Fruit fly (Drosophila melanogaster) whole organism, embryonic: ENCODE results near the gene Mo25.

ENCODE experiments used
- ATbp ChIP-seq: fragments of 200-800 bp; sonication (Bioruptor generic); optimal IDR thresholded peaks from 2 replicates; lab custom pipeline; 2017; ENCODE audit warnings: missing biosample characterization, mild to moderate bottlenecking, missing genetic modification characterization, missing genetic modification reagents
- CG10462 ChIP-seq: fragments of 200-800 bp; sonication (Bioruptor generic); optimal IDR thresholded peaks from 2 replicates; lab custom pipeline; 2016; ENCODE audit warnings: missing biosample characterization, missing genetic modification characterization
- CG10543 ChIP-seq: fragments of 200-800 bp; sonication (Bioruptor generic); optimal IDR thresholded peaks from 3 replicates; lab custom pipeline; 2017; ENCODE audit warnings: missing biosample characterization, mild to moderate bottlenecking, missing genetic modification characterization, moderate library complexity
- CG10654 ChIP-seq: fragments of 200-800 bp; sonication (Bioruptor generic); optimal IDR thresholded peaks from 2 replicates; lab custom pipeline; 2016; ENCODE audit warnings: missing biosample characterization, missing genetic modification characterization
- CG11456 ChIP-seq: fragments of 200-800 bp; sonication (Bioruptor generic); IDR thresholded peaks from 3 replicates; pipeline ENCODE4 v1.3.6; 2022; ENCODE audit warnings: missing biosample characterization, missing genetic modification characterization
- CG12155 ChIP-seq: fragments of 200-800 bp; sonication (Bioruptor generic); optimal IDR thresholded peaks from 3 replicates; lab custom pipeline; 2016; ENCODE audit warnings: missing biosample characterization, missing genetic modification characterization
- CG12299 ChIP-seq: fragments of 200-800 bp; sonication (Bioruptor generic); optimal IDR thresholded peaks from 2 replicates; lab custom pipeline; 2018; ENCODE audit warnings: missing biosample characterization, mild to moderate bottlenecking, missing genetic modification characterization
- CG14050 ChIP-seq: fragments of 200-800 bp; sonication (Bioruptor generic); IDR thresholded peaks from 3 replicates; pipeline ENCODE4 v1.3.6; 2022; ENCODE audit warnings: missing biosample characterization, missing genetic modification characterization
- CG15696 ChIP-seq: fragments of 200-800 bp; sonication (Bioruptor generic); optimal IDR thresholded peaks from 2 replicates; lab custom pipeline; 2019; ENCODE audit warnings: missing biosample characterization, mild to moderate bottlenecking, missing genetic modification characterization, moderate library complexity
- CG2202 ChIP-seq: fragments of 200-800 bp; sonication (Bioruptor generic); optimal IDR thresholded peaks from 2 replicates; lab custom pipeline; 2018; ENCODE audit warnings: missing biosample characterization, mild to moderate bottlenecking, missing genetic modification characterization
- CG31224 ChIP-seq: fragments of 200-800 bp; sonication (Bioruptor generic); IDR thresholded peaks from 2 replicates; pipeline ENCODE4 v1.3.6; 2022; ENCODE audit warnings: missing biosample characterization, missing genetic modification characterization
- CG3281 ChIP-seq: fragments of 200-800 bp; sonication (Bioruptor generic); optimal IDR thresholded peaks from 3 replicates; lab custom pipeline; 2017; ENCODE audit warnings: missing biosample characterization, mild to moderate bottlenecking, missing genetic modification characterization
- CG3838 ChIP-seq: fragments of 200-800 bp; sonication (Bioruptor generic); optimal IDR thresholded peaks from 3 replicates; lab custom pipeline; 2016; ENCODE audit warnings: missing biosample characterization, missing genetic modification characterization
- CG3995 ChIP-seq: fragments of 200-800 bp; sonication (Bioruptor generic); optimal IDR thresholded peaks from 3 replicates; lab custom pipeline; 2016; ENCODE audit warnings: missing biosample characterization, missing genetic modification characterization
- CG4360 ChIP-seq: fragments of 200-800 bp; sonication (Bioruptor generic); IDR thresholded peaks from 2 replicates; pipeline ENCODE4 v1.3.6; 2022; ENCODE audit warnings: missing biosample characterization, missing genetic modification characterization
- CG4820 ChIP-seq: fragments of 200-800 bp; sonication (Bioruptor generic); optimal IDR thresholded peaks from 3 replicates; lab custom pipeline; 2016; ENCODE audit warnings: missing biosample characterization, missing genetic modification characterization
- CG6683 ChIP-seq: fragments of 200-800 bp; sonication (Bioruptor generic); optimal IDR thresholded peaks from 2 replicates; lab custom pipeline; 2017; ENCODE audit warnings: missing biosample characterization, mild to moderate bottlenecking, missing genetic modification characterization, missing genetic modification reagents
- CG7271 ChIP-seq: fragments of 200-800 bp; sonication (Bioruptor generic); optimal IDR thresholded peaks from 2 replicates; lab custom pipeline; 2018; ENCODE audit warnings: missing biosample characterization, mild to moderate bottlenecking, missing genetic modification characterization, moderate library complexity
- CG7987 ChIP-seq: fragments of 200-800 bp; sonication (Bioruptor generic); optimal IDR thresholded peaks from 2 replicates; lab custom pipeline; 2018; ENCODE audit warnings: missing biosample characterization, mild to moderate bottlenecking, missing genetic modification characterization, moderate library complexity
- CG8281 ChIP-seq: fragments of 200-800 bp; sonication (Bioruptor generic); optimal IDR thresholded peaks from 2 replicates; lab custom pipeline; 2018; ENCODE audit warnings: missing biosample characterization, mild to moderate bottlenecking, missing genetic modification characterization, moderate library complexity
- CG8359 ChIP-seq: fragments of 200-800 bp; sonication (Bioruptor generic); optimal IDR thresholded peaks from 2 replicates; lab custom pipeline; 2017; ENCODE audit warnings: missing biosample characterization, mild to moderate bottlenecking, missing genetic modification characterization, borderline replicate concordance
- CG8944 ChIP-seq: fragments of 200-800 bp; sonication (Bioruptor generic); optimal IDR thresholded peaks from 3 replicates; lab custom pipeline; 2016; ENCODE audit warnings: missing biosample characterization, missing genetic modification characterization
- CG9727 ChIP-seq: fragments of 200-800 bp; sonication (Bioruptor generic); optimal IDR thresholded peaks from 3 replicates; lab custom pipeline; 2017; ENCODE audit warnings: missing biosample characterization, mild to moderate bottlenecking, missing genetic modification characterization
- Dbx ChIP-seq: fragments of 200-800 bp; sonication (Bioruptor generic); IDR thresholded peaks from 3 replicates; pipeline ENCODE4 v1.3.6; 2022; ENCODE audit warnings: missing biosample characterization, missing genetic modification characterization
- Hand ChIP-seq: fragments of 200-800 bp; sonication (Bioruptor generic); optimal IDR thresholded peaks from 2 replicates; lab custom pipeline; 2017; ENCODE audit warnings: mild to moderate bottlenecking, missing biosample characterization, missing genetic modification reagents, missing genetic modification characterization
- Lpt ChIP-seq: fragments of >200 bp; optimal IDR thresholded peaks from 2 replicates; lab custom pipeline; 2018; ENCODE audit warnings: missing biosample characterization, missing genetic modification characterization
- Med ChIP-seq: fragments of 200-800 bp; sonication (Bioruptor generic); peaks from one replicate; lab custom pipeline; 2016; ENCODE audit warnings: missing biosample characterization, missing genetic modification characterization, mild to moderate bottlenecking, inconsistent platforms, moderate library complexity
- Opbp ChIP-seq: fragments of 200-800 bp; sonication (Bioruptor generic); IDR thresholded peaks from 3 replicates; pipeline ENCODE4 v1.3.6; 2022; ENCODE audit warnings: missing biosample characterization, missing genetic modification characterization; ENCODE audit not compliant: partially characterized antibody
- Rfx ChIP-seq: fragments of 200-800 bp; sonication (Bioruptor generic); IDR thresholded peaks from 2 replicates; pipeline ENCODE4 v1.3.6; 2022; ENCODE audit warnings: missing biosample characterization, missing genetic modification characterization
- caup ChIP-seq: fragments of 200-800 bp; sonication (Bioruptor generic); optimal IDR thresholded peaks from 3 replicates; lab custom pipeline; 2017; ENCODE audit warnings: missing biosample characterization, mild to moderate bottlenecking, missing genetic modification characterization, moderate library complexity; ENCODE audit not compliant: severe bottlenecking
- dati ChIP-seq: fragments of 200-800 bp; sonication (Bioruptor generic); IDR thresholded peaks from 2 replicates; pipeline ENCODE4 v1.3.6; 2022; ENCODE audit warnings: missing biosample characterization, missing genetic modification characterization
- dimm ChIP-seq: fragments of 200-800 bp; sonication (Bioruptor generic); IDR thresholded peaks from 2 replicates; pipeline ENCODE4 v1.3.6; 2022; ENCODE audit warnings: missing biosample characterization, missing genetic modification characterization
- esg ChIP-seq: fragments of 200-800 bp; sonication (Bioruptor generic); conservative IDR thresholded peaks from 2 replicates; pipeline ENCODE4 v1.3.6; 2022; ENCODE audit warnings: missing biosample characterization, missing genetic modification characterization
- eve ChIP-seq, 2 experiments: fragments of >200 bp; optimal IDR thresholded peaks; 2 replicates each; lab custom pipeline; 2017; ENCODE audit warnings: missing biosample characterization in 2 of 2, missing genetic modification characterization in 2 of 2
- gce ChIP-seq: fragments of 200-800 bp; sonication (Bioruptor generic); IDR thresholded peaks from 3 replicates; pipeline ENCODE4 v1.3.6; 2022; ENCODE audit warnings: missing biosample characterization, missing genetic modification characterization
- gcm ChIP-seq: fragments of 200-800 bp; sonication (Bioruptor generic); optimal IDR thresholded peaks from 2 replicates; lab custom pipeline; 2019; ENCODE audit warnings: missing biosample characterization, mild to moderate bottlenecking, missing genetic modification characterization, moderate library complexity
- gsb-n ChIP-seq: fragments of 200-800 bp; sonication (Bioruptor generic); optimal IDR thresholded peaks from 3 replicates; lab custom pipeline; 2018; ENCODE audit warnings: missing biosample characterization, mild to moderate bottlenecking, missing genetic modification characterization
- hth ChIP-seq: fragments of >200 bp; optimal IDR thresholded peaks from 2 replicates; lab custom pipeline; 2017; ENCODE audit warnings: inconsistent platforms
- kay ChIP-seq: fragments of 200-800 bp; sonication (Bioruptor generic); optimal IDR thresholded peaks from 2 replicates; lab custom pipeline; 2016; ENCODE audit warnings: missing biosample characterization, missing genetic modification characterization
- mam ChIP-seq: fragments of 200-800 bp; sonication (Bioruptor generic); optimal IDR thresholded peaks from 3 replicates; lab custom pipeline; 2016; ENCODE audit warnings: missing biosample characterization, missing genetic modification characterization
- nau ChIP-seq: fragments of 200-800 bp; sonication (Bioruptor generic); optimal IDR thresholded peaks from 3 replicates; lab custom pipeline; 2017; ENCODE audit warnings: missing biosample characterization, mild to moderate bottlenecking, missing genetic modification characterization, missing genetic modification reagents
- psq ChIP-seq: fragments of 200-800 bp; sonication (Bioruptor generic); optimal IDR thresholded peaks from 2 replicates; lab custom pipeline; 2017; ENCODE audit warnings: missing biosample characterization, missing genetic modification characterization
- run ChIP-seq: fragments of 200-800 bp; sonication (Bioruptor generic); optimal IDR thresholded peaks from 3 replicates; lab custom pipeline; 2018; ENCODE audit warnings: missing biosample characterization, mild to moderate bottlenecking, missing genetic modification characterization
- sens-2 ChIP-seq: fragments of 200-800 bp; sonication (Bioruptor generic); IDR thresholded peaks from 2 replicates; pipeline ENCODE4 v1.3.6; 2022; ENCODE audit warnings: missing biosample characterization, missing genetic modification characterization
- slbo ChIP-seq: fragments of 200-800 bp; sonication (Bioruptor generic); IDR thresholded peaks from 2 replicates; pipeline ENCODE4 v1.3.6; 2022; ENCODE audit warnings: missing biosample characterization, missing genetic modification characterization
- sob ChIP-seq: fragments of 200-800 bp; sonication (Bioruptor generic); IDR thresholded peaks from 2 replicates; pipeline ENCODE4 v1.3.6; 2022; ENCODE audit warnings: missing biosample characterization, missing genetic modification characterization
- sr ChIP-seq: fragments of 200-800 bp; sonication (Bioruptor generic); IDR thresholded peaks from 3 replicates; pipeline ENCODE4 v1.3.6; 2022; ENCODE audit warnings: missing biosample characterization, missing genetic modification characterization
- tap ChIP-seq: fragments of 200-800 bp; optimal IDR thresholded peaks from 3 replicates; lab custom pipeline; 2019; ENCODE audit warnings: missing biosample characterization, mild to moderate bottlenecking, missing genetic modification characterization, moderate library complexity
- toy ChIP-seq: fragments of 200-800 bp; sonication (Bioruptor generic); IDR thresholded peaks from 2 replicates; pipeline ENCODE4 v1.3.6; 2022; ENCODE audit warnings: missing biosample characterization, missing genetic modification characterization
- unc-4 ChIP-seq: fragments of 200-800 bp; sonication (Bioruptor generic); IDR thresholded peaks from 2 replicates; pipeline ENCODE4 v1.3.6; 2022; ENCODE audit warnings: missing biosample characterization, missing genetic modification characterization; ENCODE audit not compliant: partially characterized antibody
- usp ChIP-seq: fragments of >200 bp; optimal IDR thresholded peaks from 2 replicates; lab custom pipeline; 2017; ENCODE audit warnings: missing biosample characterization, missing genetic modification characterization
- vnd ChIP-seq: fragments of 200-800 bp; sonication (Bioruptor generic); IDR thresholded peaks from 3 replicates; pipeline ENCODE4 v1.3.6; 2022; ENCODE audit warnings: missing biosample characterization, missing genetic modification characterization; ENCODE audit not compliant: partially characterized antibody

Mo25 gene

DNA sequence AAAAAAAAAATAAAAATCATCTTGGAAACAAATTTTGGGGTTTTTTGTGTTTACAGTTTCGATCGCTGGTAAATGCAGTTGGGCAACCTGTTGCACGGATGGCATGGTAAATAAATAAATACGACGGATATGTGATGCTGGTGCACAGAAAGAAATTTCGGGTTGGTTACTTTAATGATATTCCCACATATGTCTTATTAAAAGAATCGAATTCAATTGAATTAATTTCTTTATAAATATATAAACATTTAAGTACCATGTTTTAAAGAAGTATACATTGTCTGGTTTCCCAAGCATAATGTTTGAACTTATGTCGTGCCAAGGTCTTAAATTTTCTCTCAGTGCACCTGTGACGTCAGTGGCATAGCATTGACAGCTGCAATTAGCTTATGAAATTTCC lies 47.8 kb downstream of the Mo25 start (continued):
- TF ChIP-seq CG12155 (GFP tag; lab: Kevin White, UChicago) (no peak), CG3995 (GFP tag; lab: Kevin White, UChicago) (no peak), nau (GFP tag; lab: Kevin White, UChicago) (peak; percentile 43), CG3838 (GFP tag; lab: Kevin White, UChicago) (no peak), CG10462 (GFP tag; lab: Kevin White, UChicago) (no peak), hth (lab: Kevin White, UChicago) (no peak), vnd (GFP tag; lab: Robert Waterston, UW) (no peak), Rfx (GFP tag; lab: Robert Waterston, UW) (peak; percentile 19; the same call in 1 of the 2 replicates), Med (GFP tag; lab: Kevin White, UChicago) (peak; percentile 39), CG10654 (GFP tag; lab: Kevin White, UChicago) (peak; percentile 23), CG14050 (GFP tag; lab: Robert Waterston, UW) (no peak), CG12299 (tag; lab: Kevin White, UChicago) (peak; percentile 60), Hand (GFP tag; lab: Kevin White, UChicago) (no peak), eve (GFP tag; optimal IDR thresholded peaks at IDR 0.05; lab: Kevin White, UChicago) (peak in 1 of 2 experiments; percentile 76), run (peak; percentile 43), toy (GFP tag; lab: Robert Waterston, UW) (no peak), sob (GFP tag; lab: Robert Waterston, UW) (no peak), CG7987 (GFP tag; lab: Kevin White, UChicago) (no peak), gcm (GFP tag; lab: Kevin White, UChicago) (peak; percentile 83), Dbx (GFP tag; lab: Robert Waterston, UW) (no peak), CG9727 (peak; percentile 53), Opbp (GFP tag; lab: Robert Waterston, UW) (no peak), ATbp (peak; percentile 69), CG31224 (GFP tag; lab: Robert Waterston, UW) (no peak), CG10543 (GFP tag; lab: Kevin White, UChicago) (peak; percentile 33), esg (GFP tag; lab: Robert Waterston, UW) (0 out of 2 replicates have a peak, but pooled peaks have one; percentile 34), tap (peak; percentile 80), mam (GFP tag; lab: Kevin White, UChicago) (no peak), CG8281 (peak; percentile 32), CG2202 (tag; lab: Kevin White, UChicago) (peak; percentile 63), slbo (GFP tag; lab: Robert Waterston, UW) (peak; percentile 35), unc-4 (no peak), dati (GFP tag; lab: Robert Waterston, UW) (no peak), CG6683 (GFP tag; lab: Kevin White, UChicago) (no peak), gce (GFP tag; lab: Robert Waterston, UW) (peak; percentile 50; the same call in 1 of the 3 replicates), psq (GFP tag; lab: Kevin White, UChicago) (no peak), kay (no peak), CG8944 (no peak), CG4820 (GFP tag; lab: Kevin White, UChicago) (peak; percentile 48), gsb-n (tag; lab: Kevin White, UChicago) (peak; percentile 61), CG4360 (GFP tag; lab: Robert Waterston, UW) (peak; percentile 37; the same call in 1 of the 2 replicates), caup (GFP tag; lab: Kevin White, UChicago) (no peak), CG15696 (tag; lab: Kevin White, UChicago) (peak; percentile 61), sr (GFP tag; lab: Robert Waterston, UW) (no peak), dimm (GFP tag; lab: Robert Waterston, UW) (no peak), sens-2 (no peak), CG3281 (GFP tag; lab: Kevin White, UChicago) (peak; percentile 15), usp (GFP tag; lab: Kevin White, UChicago) (no peak), CG7271 (no peak), Lpt (GFP tag; lab: Kevin White, UChicago) (no peak), CG8359 (GFP tag; lab: Kevin White, UChicago) (no peak), CG11456 (GFP tag; lab: Robert Waterston, UW) (no peak)
